Worm (Caenorhabditis elegans): ENCODE measurements around the gene ocr-2.

DNA sequence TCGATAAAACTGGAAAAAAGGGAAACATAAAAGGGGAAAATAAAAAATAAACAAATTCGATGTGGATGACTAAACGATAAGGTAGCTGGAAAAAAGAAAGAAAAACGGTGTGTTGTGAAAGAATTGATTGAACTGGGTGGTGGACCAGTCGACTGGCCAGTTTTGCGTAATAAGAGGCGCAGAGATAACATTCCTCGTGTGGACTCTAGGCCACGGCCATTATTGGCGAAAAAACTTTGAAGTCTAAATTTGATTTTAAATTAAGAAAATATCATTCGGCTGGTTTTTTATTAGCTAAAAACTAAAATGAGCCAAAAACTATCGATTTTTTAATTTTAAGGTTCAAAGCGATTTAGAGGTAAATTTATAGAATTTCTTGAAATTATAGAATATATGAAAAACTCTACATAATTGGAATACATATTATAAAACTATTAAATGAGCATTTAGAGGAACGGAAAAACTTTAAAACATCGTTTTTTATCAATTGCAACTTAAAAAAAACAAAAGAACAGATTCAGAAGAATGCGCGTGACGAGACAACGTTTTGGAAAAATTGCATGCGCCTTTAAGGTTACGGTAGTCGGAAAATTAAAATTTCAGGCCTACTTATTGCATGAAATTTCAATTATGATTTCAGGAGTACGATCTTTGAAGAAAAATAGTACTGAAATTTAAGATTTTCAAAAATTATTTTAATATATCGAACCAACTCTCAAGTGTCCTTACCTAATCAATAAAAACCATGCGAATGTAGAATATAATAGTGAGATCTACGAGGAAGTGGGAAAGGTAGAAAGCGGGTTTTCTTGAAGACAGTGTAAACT, 14.4 kb downstream of the ocr-2 start, which contains the start of gene hgrs-1:
- TF ChIP-seq M03D4.4 (tag; optimal IDR thresholded peaks at IDR 0.05), result no peak
- no peak for TF ChIP-seq nhr-28 (tag; optimal IDR thresholded peaks at IDR 0.05)
- no peak for TF ChIP-seq elt-1 (tag; optimal IDR thresholded peaks at IDR 0.05; ENCODE audit: borderline replicate concordance, insufficient read depth)
- TF ChIP-seq lin-32 (GFP tag; optimal IDR thresholded peaks at IDR 0.05), result no peak
- TF ChIP-seq nhr-76 (tag; optimal IDR thresholded peaks at IDR 0.05), result no peak
- no peak for TF ChIP-seq elt-3 (tag; optimal IDR thresholded peaks at IDR 0.05)
- TF ChIP-seq tbx-8 (GFP tag; optimal IDR thresholded peaks at IDR 0.05), result no peak
